Worm (Caenorhabditis elegans): Measurements from ENCODE around the gene arrd-19.

- no peak for TF ChIP-seq hlh-30 (tag; optimal IDR thresholded peaks at IDR 0.05; ENCODE audit: insufficient read depth)
- no peak for TF ChIP-seq pag-3 (tag; optimal IDR thresholded peaks at IDR 0.05; ENCODE audit: borderline replicate concordance)
- TF ChIP-seq unc-86 (tag; optimal IDR thresholded peaks at IDR 0.05) = no peak
- TF ChIP-seq pqm-1 (tag; optimal IDR thresholded peaks at IDR 0.05) = no peak
These were observed 27.2 kb downstream of the arrd-19 start for ce11 chrV:3288134-3288533.

Data from whole organism, late embryonic.